Fruit fly (Drosophila melanogaster): ENCODE data around the gene Patsas.

DNA sequence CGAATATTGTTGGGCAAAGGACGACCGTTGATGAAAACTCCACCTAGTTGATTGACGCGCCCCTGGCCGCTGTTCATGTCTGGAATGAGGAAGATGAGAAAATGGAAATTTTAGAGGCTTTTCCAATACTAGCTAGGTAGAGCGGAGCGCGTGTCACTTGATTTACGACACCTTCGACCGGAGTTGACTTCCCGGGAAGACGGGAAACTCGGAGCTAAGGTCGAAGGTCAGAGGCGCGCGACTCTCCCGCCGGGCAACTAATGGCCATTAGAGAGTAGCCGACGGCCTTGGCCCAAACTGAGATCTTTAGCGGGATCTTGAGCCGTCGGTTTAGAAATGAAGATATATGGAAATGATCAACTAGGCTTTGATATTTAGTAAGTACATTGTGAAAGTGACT lies 18.1 kb downstream of the Patsas start:
- TF ChIP-seq psq (optimal IDR thresholded peaks at IDR 0.05) (no peak), insv (optimal IDR thresholded peaks at IDR 0.05) (no peak), ttk (optimal IDR thresholded peaks at IDR 0.05) (no peak)
